Fruit fly (Drosophila melanogaster): Measurements from ENCODE around the gene pns.

The pns gene

DNA sequence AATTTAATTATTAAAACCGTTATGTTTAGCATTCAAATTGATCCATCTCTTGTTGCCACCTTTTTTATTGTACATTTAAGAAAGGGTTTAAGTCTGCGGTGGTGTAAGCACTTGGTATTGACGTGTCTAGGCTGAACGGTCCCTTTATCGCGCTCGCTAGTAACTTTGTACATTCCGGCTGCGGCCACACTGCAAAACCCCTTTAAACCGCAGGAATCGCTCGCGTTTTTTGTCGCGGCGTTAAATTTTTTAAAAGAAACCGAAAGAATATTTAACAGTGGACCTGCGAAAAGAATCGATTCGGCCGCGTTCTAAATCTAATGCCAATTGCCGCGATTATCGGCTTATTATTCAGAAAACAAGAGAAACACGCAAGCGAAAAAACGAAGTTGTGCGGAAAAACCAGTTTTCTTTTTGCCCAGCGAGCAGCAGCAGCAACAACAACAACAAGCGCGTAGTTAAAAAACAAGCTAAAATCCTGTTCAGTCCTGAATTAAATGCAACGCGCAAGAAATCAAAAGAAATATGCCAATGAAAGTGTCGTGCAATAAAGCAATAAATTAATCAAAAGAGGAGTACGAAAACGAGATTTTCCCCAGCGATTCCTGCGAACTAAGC lies 39.7 kb downstream of the pns start, which contains the start of gene CG13917 (continued):
- TF ChIP-seq row (GFP tag; IDR thresholded peaks at IDR 0.05) (peak; percentile 31; the same call in 1 of the 3 replicates), CG11695 (GFP tag; IDR thresholded peaks at IDR 0.05) (no peak), gcm2 (GFP tag; optimal IDR thresholded peaks at IDR 0.05) (no peak), CG3847 (GFP tag; IDR thresholded peaks at IDR 0.05) (peak; percentile 84), H2.0 (GFP tag; IDR thresholded peaks at IDR 0.05) (no peak), CG14965 (GFP tag; optimal IDR thresholded peaks at IDR 0.05; ENCODE audit: borderline replicate concordance) (no peak), sens-2 (GFP tag; IDR thresholded peaks at IDR 0.05) (no peak), CG10979 (tag; optimal IDR thresholded peaks at IDR 0.05) (no peak), CG3838 (GFP tag; optimal IDR thresholded peaks at IDR 0.05) (no peak), CG10431 (GFP tag; optimal IDR thresholded peaks at IDR 0.05) (no peak), CG10321 (GFP tag; IDR thresholded peaks at IDR 0.05) (no peak), CG10366 (GFP tag; IDR thresholded peaks at IDR 0.05) (no peak), crp (GFP tag; optimal IDR thresholded peaks at IDR 0.05) (no peak), CG15073 (GFP tag; optimal IDR thresholded peaks at IDR 0.05) (no peak), insv (GFP tag; optimal IDR thresholded peaks at IDR 0.05) (no peak), CG4328 (GFP tag; optimal IDR thresholded peaks at IDR 0.05) (no peak), CG17612 (GFP tag; IDR thresholded peaks at IDR 0.05) (no peak), ems (GFP tag; optimal IDR thresholded peaks at IDR 0.05) (peak; percentile 17), Nf-YB (GFP tag; optimal IDR thresholded peaks at IDR 0.05) (no peak), hkb (optimal IDR thresholded peaks at IDR 0.05) (no peak), hkb (GFP tag; IDR thresholded peaks at IDR 0.05) (no peak), Scr (GFP tag; IDR thresholded peaks at IDR 0.05; ENCODE audit: partially characterized antibody) (0 out of 2 replicates have a peak, but pooled peaks have one; percentile 19), CG13624 (GFP tag; optimal IDR thresholded peaks at IDR 0.05) (no peak), Asciz (GFP tag; optimal IDR thresholded peaks at IDR 0.05) (no peak), Dip3 (GFP tag; optimal IDR thresholded peaks at IDR 0.05) (no peak), CG1602 (GFP tag; optimal IDR thresholded peaks at IDR 0.05) (no peak), Doc3 (GFP tag; IDR thresholded peaks at IDR 0.05; ENCODE audit: partially characterized antibody) (no peak), vfl (GFP tag; optimal IDR thresholded peaks at IDR 0.05) (no peak), CG8765 (GFP tag; IDR thresholded peaks at IDR 0.05) (no peak), Drgx (GFP tag; IDR thresholded peaks at IDR 0.05) (no peak), Poxn (GFP tag; IDR thresholded peaks at IDR 0.05) (no peak), gce (GFP tag; IDR thresholded peaks at IDR 0.05) (no peak), CG13775 (GFP tag; optimal IDR thresholded peaks at IDR 0.05) (no peak), lov (optimal IDR thresholded peaks at IDR 0.05) (no peak), lov (GFP tag; IDR thresholded peaks at IDR 0.05) (no peak), Chrac-16 (GFP tag; optimal IDR thresholded peaks at IDR 0.05) (no peak), caup (GFP tag; optimal IDR thresholded peaks at IDR 0.05; ENCODE audit: severe bottlenecking) (no peak), pita (GFP tag; optimal IDR thresholded peaks at IDR 0.05) (peak; percentile 65), CG6683 (GFP tag; optimal IDR thresholded peaks at IDR 0.05) (no peak), fu2 (GFP tag; optimal IDR thresholded peaks at IDR 0.05) (no peak), Ptx1 (GFP tag; IDR thresholded peaks at IDR 0.05) (no peak), Hmr (GFP tag; optimal IDR thresholded peaks at IDR 0.05) (peak; percentile 71), Oli (tag; optimal IDR thresholded peaks at IDR 0.05) (no peak), pho (GFP tag; optimal IDR thresholded peaks at IDR 0.05) (no peak), mam (GFP tag; optimal IDR thresholded peaks at IDR 0.05) (no peak), CG18599 (GFP tag; optimal IDR thresholded peaks at IDR 0.05) (no peak), CG17829 (tag; optimal IDR thresholded peaks at IDR 0.05) (peak; percentile 25), zen (tag; optimal IDR thresholded peaks at IDR 0.05) (peak; percentile 31), yki (optimal IDR thresholded peaks at IDR 0.05) (no peak), CG3163 (GFP tag; optimal IDR thresholded peaks at IDR 0.05) (no peak), aop (GFP tag; IDR thresholded peaks at IDR 0.05) (no peak), Xbp1 (GFP tag; optimal IDR thresholded peaks at IDR 0.05) (no peak)

All from whole organism, embryonic.